ENCODE assay signal across 1 fruit fly cellular context in genomic region chr3L:680258-680657, dm6.
TF ChIP-seq lines count a peak whose summit lies in the region.

Gene CG17129, minus strand, starts transcription at chr3L:680326.

TF ChIP-seq in whole organism, embryonic, 481 proteins besides CTCF, POLR2A, EP300 and RAD21 (continued from another document and continues in another):
- TF ChIP-seq CG8290 (GFP tag; optimal IDR thresholded peaks at IDR 0.05; lab: Kevin White, UChicago) (peak; percentile 51), CG8290 (tag; optimal IDR thresholded peaks at IDR 0.05; lab: Kevin White, UChicago) (no peak), CG9797 (GFP tag; optimal IDR thresholded peaks at IDR 0.05; lab: Kevin White, UChicago) (no peak), stwl (tag; optimal IDR thresholded peaks at IDR 0.05; lab: Kevin White, UChicago) (peak; percentile 68), YL-1 (GFP tag; optimal IDR thresholded peaks at IDR 0.05; lab: Kevin White, UChicago) (peak; percentile 11), ftz-f1 (GFP tag; optimal IDR thresholded peaks at IDR 0.05; lab: Kevin White, UChicago) (no peak), Atf-2 (GFP tag; optimal IDR thresholded peaks at IDR 0.05; lab: Kevin White, UChicago) (peak; percentile 67), fd3F (GFP tag; optimal IDR thresholded peaks at IDR 0.05; lab: Kevin White, UChicago) (peak; percentile 62), Stat92E (GFP tag; optimal IDR thresholded peaks at IDR 0.05; lab: Kevin White, UChicago) (peak in 1 of 3 experiments; percentile 44), gem (tag; optimal IDR thresholded peaks at IDR 0.05; lab: Kevin White, UChicago) (peak; percentile 83), jigr1 (GFP tag; IDR thresholded peaks at IDR 0.05; lab: Robert Waterston, UW) (no peak), Gug (GFP tag; IDR thresholded peaks at IDR 0.05; lab: Robert Waterston, UW) (peak; percentile 85), D19A (tag; optimal IDR thresholded peaks at IDR 0.05; lab: Kevin White, UChicago) (peak; percentile 40), Rx (GFP tag; IDR thresholded peaks at IDR 0.05; lab: Robert Waterston, UW) (peak; percentile 53), Trl (optimal IDR thresholded peaks at IDR 0.05; lab: Kevin White, UChicago) (no peak), Trl (GFP tag; optimal IDR thresholded peaks at IDR 0.05; lab: Kevin White, UChicago) (peak; percentile 84), kni (GFP tag; optimal IDR thresholded peaks at IDR 0.05; lab: Kevin White, UChicago) (peak; percentile 62), CG8944 (GFP tag; optimal IDR thresholded peaks at IDR 0.05; lab: Kevin White, UChicago) (peak; percentile 79), eve (GFP tag; optimal IDR thresholded peaks at IDR 0.05; lab: Kevin White, UChicago) (no peak), Sox102F (GFP tag; optimal IDR thresholded peaks at IDR 0.05; lab: Kevin White, UChicago) (peak; percentile 75), dati (GFP tag; IDR thresholded peaks at IDR 0.05; lab: Robert Waterston, UW) (no peak), MESR4 (GFP tag; optimal IDR thresholded peaks at IDR 0.05; lab: Kevin White, UChicago) (peak; percentile 21), CG3065 (GFP tag; optimal IDR thresholded peaks at IDR 0.05; lab: Kevin White, UChicago) (peak; percentile 31), CHES-1-like (GFP tag; optimal IDR thresholded peaks at IDR 0.05; lab: Kevin White, UChicago) (peak; percentile 83), run (tag; optimal IDR thresholded peaks at IDR 0.05; lab: Kevin White, UChicago) (no peak), CG13296 (GFP tag; optimal IDR thresholded peaks at IDR 0.05; lab: Kevin White, UChicago) (peak; percentile 65), grau (tag; optimal IDR thresholded peaks at IDR 0.05; lab: Kevin White, UChicago) (peak; percentile 74), seq (GFP tag; IDR thresholded peaks at IDR 0.05; lab: Robert Waterston, UW) (peak; percentile 71), cwo (GFP tag; optimal IDR thresholded peaks at IDR 0.05; lab: Kevin White, UChicago) (peak; percentile 20), gro (GFP tag; optimal IDR thresholded peaks at IDR 0.05; lab: Kevin White, UChicago) (peak; percentile 91), rib (GFP tag; IDR thresholded peaks at IDR 0.05; lab: Robert Waterston, UW) (peak; percentile 43; the same call in 1 of the 2 replicates), Hmx (GFP tag; optimal IDR thresholded peaks at IDR 0.05; lab: Kevin White, UChicago) (peak; percentile 56), CG12391 (tag; optimal IDR thresholded peaks at IDR 0.05; lab: Kevin White, UChicago) (peak; percentile 84), tap (tag; optimal IDR thresholded peaks at IDR 0.05; lab: Kevin White, UChicago) (peak; percentile 53), pita (GFP tag; optimal IDR thresholded peaks at IDR 0.05; lab: Kevin White, UChicago) (no peak), mam (GFP tag; optimal IDR thresholded peaks at IDR 0.05; lab: Kevin White, UChicago) (peak; percentile 92), CG4328 (GFP tag; optimal IDR thresholded peaks at IDR 0.05; lab: Kevin White, UChicago) (peak; percentile 69), nmo (GFP tag; optimal IDR thresholded peaks at IDR 0.05; lab: Kevin White, UChicago) (peak; percentile 77), Ada2b (GFP tag; IDR thresholded peaks at IDR 0.05; lab: Robert Waterston, UW) (peak; percentile 74), hth (optimal IDR thresholded peaks at IDR 0.05; lab: Kevin White, UChicago) (no peak), CG12769 (tag; optimal IDR thresholded peaks at IDR 0.05; lab: Kevin White, UChicago) (peak; percentile 83), CG10366 (GFP tag; IDR thresholded peaks at IDR 0.05; lab: Robert Waterston, UW) (peak; percentile 67), GATAe (GFP tag; conservative IDR thresholded peaks at IDR 0.05; lab: Robert Waterston, UW) (0 out of 2 replicates have a peak, but pooled peaks have one; percentile 24), Dbx (GFP tag; IDR thresholded peaks at IDR 0.05; lab: Robert Waterston, UW) (peak; percentile 60; the same call in 2 of the 3 replicates), CG9817 (tag; optimal IDR thresholded peaks at IDR 0.05; lab: Kevin White, UChicago) (peak; percentile 68), sima (GFP tag; optimal IDR thresholded peaks at IDR 0.05; lab: Kevin White, UChicago) (peak; percentile 28), CG18011 (GFP tag; optimal IDR thresholded peaks at IDR 0.05; lab: Kevin White, UChicago) (peak; percentile 55), ewg (GFP tag; optimal IDR thresholded peaks at IDR 0.05; lab: Kevin White, UChicago) (peak; percentile 90), nom (GFP tag; optimal IDR thresholded peaks at IDR 0.05; lab: Kevin White, UChicago) (no peak), kay (GFP tag; optimal IDR thresholded peaks at IDR 0.05; lab: Kevin White, UChicago) (peak; percentile 74), lola (GFP tag; optimal IDR thresholded peaks at IDR 0.05; lab: Kevin White, UChicago) (peak in 1 of 3 experiments; percentile 76), CG9215 (GFP tag; IDR thresholded peaks at IDR 0.05; lab: Robert Waterston, UW) (peak; percentile 75), Rfx (GFP tag; IDR thresholded peaks at IDR 0.05; lab: Robert Waterston, UW) (peak; percentile 86), Adf1 (GFP tag; IDR thresholded peaks at IDR 0.05; lab: Robert Waterston, UW) (no peak), Mad (GFP tag; optimal IDR thresholded peaks at IDR 0.05; lab: Kevin White, UChicago) (peak; percentile 56), NK7.1 (GFP tag; optimal IDR thresholded peaks at IDR 0.05; lab: Kevin White, UChicago) (peak; percentile 60), CG17385 (GFP tag; optimal IDR thresholded peaks at IDR 0.05; lab: Kevin White, UChicago) (peak; percentile 58), CG18599 (GFP tag; optimal IDR thresholded peaks at IDR 0.05; lab: Kevin White, UChicago) (peak; percentile 70), ap (GFP tag; IDR thresholded peaks at IDR 0.05; lab: Robert Waterston, UW) (peak; percentile 8; the same call in 1 of the 2 replicates), Myb (GFP tag; optimal IDR thresholded peaks at IDR 0.05; lab: Kevin White, UChicago) (peak; percentile 64), CG7839 (tag; optimal IDR thresholded peaks at IDR 0.05; lab: Kevin White, UChicago) (peak; percentile 65), ci (GFP tag; IDR thresholded peaks at IDR 0.05; lab: Robert Waterston, UW) (peak; percentile 87), CG31441 (GFP tag; IDR thresholded peaks at IDR 0.05; lab: Robert Waterston, UW) (peak; percentile 68; the same call in 1 of the 2 replicates), Camta (GFP tag; optimal IDR thresholded peaks at IDR 0.05; lab: Kevin White, UChicago) (peak; percentile 74), CG18262 (tag; optimal IDR thresholded peaks at IDR 0.05; lab: Kevin White, UChicago) (peak; percentile 74), Blimp-1 (GFP tag; optimal IDR thresholded peaks at IDR 0.05; lab: Kevin White, UChicago) (peak; percentile 86), zf30C (GFP tag; optimal IDR thresholded peaks at IDR 0.05; lab: Kevin White, UChicago) (no peak), CG7786 (GFP tag; optimal IDR thresholded peaks at IDR 0.05; lab: Kevin White, UChicago) (peak; percentile 73), Meics (GFP tag; optimal IDR thresholded peaks at IDR 0.05; lab: Kevin White, UChicago) (peak; percentile 61), zen (tag; optimal IDR thresholded peaks at IDR 0.05; lab: Kevin White, UChicago) (peak; percentile 66), Nf-YB (GFP tag; optimal IDR thresholded peaks at IDR 0.05; lab: Kevin White, UChicago) (peak; percentile 31), CG10543 (GFP tag; optimal IDR thresholded peaks at IDR 0.05; lab: Kevin White, UChicago) (peak; percentile 35), CG10267 (tag; optimal IDR thresholded peaks at IDR 0.05; lab: Kevin White, UChicago) (peak; percentile 89), repo (GFP tag; optimal IDR thresholded peaks at IDR 0.05; lab: Kevin White, UChicago) (peak; percentile 31), cg (GFP tag; optimal IDR thresholded peaks at IDR 0.05; lab: Kevin White, UChicago) (no peak), Sry-β (GFP tag; optimal IDR thresholded peaks at IDR 0.05; lab: Kevin White, UChicago) (peak; percentile 66), CG13424 (tag; optimal IDR thresholded peaks at IDR 0.05; lab: Kevin White, UChicago) (peak; percentile 78), CG2120 (GFP tag; optimal IDR thresholded peaks at IDR 0.05; lab: Kevin White, UChicago) (peak; percentile 85), chm (GFP tag; IDR thresholded peaks at IDR 0.05; lab: Robert Waterston, UW) (peak; percentile 74), Atf6 (GFP tag; IDR thresholded peaks at IDR 0.05; lab: Robert Waterston, UW) (peak; percentile 67; the same call in 1 of the 2 replicates), gcm (GFP tag; optimal IDR thresholded peaks at IDR 0.05; lab: Kevin White, UChicago) (peak; percentile 58), CG6654 (GFP tag; optimal IDR thresholded peaks at IDR 0.05; lab: Kevin White, UChicago) (no peak), CG31365 (tag; optimal IDR thresholded peaks at IDR 0.05; lab: Kevin White, UChicago) (peak; percentile 16), Usf (GFP tag; optimal IDR thresholded peaks at IDR 0.05; lab: Kevin White, UChicago) (no peak), CG15601 (tag; optimal IDR thresholded peaks at IDR 0.05; lab: Kevin White, UChicago) (peak; percentile 82), CG4854 (GFP tag; optimal IDR thresholded peaks at IDR 0.05; lab: Kevin White, UChicago) (peak; percentile 74), insv (GFP tag; optimal IDR thresholded peaks at IDR 0.05; lab: Kevin White, UChicago) (peak in 1 of 2 experiments; percentile 34), NFAT (GFP tag; IDR thresholded peaks at IDR 0.05; lab: Robert Waterston, UW) (peak; percentile 64), PHDP (tag; optimal IDR thresholded peaks at IDR 0.05; lab: Kevin White, UChicago) (no peak), CG7928 (GFP tag; optimal IDR thresholded peaks at IDR 0.05; lab: Kevin White, UChicago) (peak; percentile 90), CG34422 (GFP tag; IDR thresholded peaks at IDR 0.05; lab: Robert Waterston, UW) (peak; percentile 69; the same call in 2 of the 3 replicates), CG10209 (GFP tag; optimal IDR thresholded peaks at IDR 0.05; lab: Kevin White, UChicago) (peak; percentile 56), esg (GFP tag; conservative IDR thresholded peaks at IDR 0.05; lab: Robert Waterston, UW) (peak; percentile 62), gsb (GFP tag; IDR thresholded peaks at IDR 0.05; lab: Robert Waterston, UW) (no peak), D (optimal IDR thresholded peaks at IDR 0.05; lab: Kevin White, UChicago) (no peak), D (GFP tag; optimal IDR thresholded peaks at IDR 0.05; lab: Kevin White, UChicago) (peak; percentile 38), CG12155 (GFP tag; optimal IDR thresholded peaks at IDR 0.05; lab: Kevin White, UChicago) (peak; percentile 59), wdn (GFP tag; IDR thresholded peaks at IDR 0.05; lab: Robert Waterston, UW) (no peak), CG1603 (tag; optimal IDR thresholded peaks at IDR 0.05; lab: Kevin White, UChicago) (peak; percentile 87), cas (GFP tag; IDR thresholded peaks at IDR 0.05; lab: Robert Waterston, UW) (0 out of 2 replicates have a peak, but pooled peaks have one; percentile 51), wor (GFP tag; IDR thresholded peaks at IDR 0.05; lab: Robert Waterston, UW) (peak; percentile 54; the same call in 1 of the 2 replicates), Dfd (GFP tag; optimal IDR thresholded peaks at IDR 0.05; lab: Kevin White, UChicago) (no peak), CG16779 (GFP tag; IDR thresholded peaks at IDR 0.05; lab: Robert Waterston, UW) (0 out of 2 replicates have a peak, but pooled peaks have one; percentile 48), sisA (GFP tag; IDR thresholded peaks at IDR 0.05; lab: Robert Waterston, UW) (peak; percentile 81), chinmo (GFP tag; IDR thresholded peaks at IDR 0.05; lab: Robert Waterston, UW; ENCODE audit: partially characterized antibody) (0 out of 4 replicates have a peak, but pooled peaks have one; percentile 75), Opbp (GFP tag; IDR thresholded peaks at IDR 0.05; lab: Robert Waterston, UW; ENCODE audit: partially characterized antibody) (peak; percentile 89), Drgx (GFP tag; IDR thresholded peaks at IDR 0.05; lab: Robert Waterston, UW) (peak; percentile 7; the same call in 1 of the 2 replicates), Bteb2 (GFP tag; optimal IDR thresholded peaks at IDR 0.05; lab: Kevin White, UChicago) (peak; percentile 69), exex (tag; optimal IDR thresholded peaks at IDR 0.05; lab: Kevin White, UChicago) (no peak), org-1 (GFP tag; optimal IDR thresholded peaks at IDR 0.05; lab: Kevin White, UChicago) (peak; percentile 29), Kr (GFP tag; optimal IDR thresholded peaks at IDR 0.05; lab: Kevin White, UChicago) (peak; percentile 28), CG11085 (GFP tag; IDR thresholded peaks at IDR 0.05; lab: Robert Waterston, UW) (peak; percentile 54), Lpt (GFP tag; optimal IDR thresholded peaks at IDR 0.05; lab: Kevin White, UChicago) (no peak), Pdp1 (GFP tag; optimal IDR thresholded peaks at IDR 0.05; lab: Kevin White, UChicago) (peak in 1 of 2 experiments; percentile 85), danr (GFP tag; IDR thresholded peaks at IDR 0.05; lab: Robert Waterston, UW) (no peak), H15 (GFP tag; IDR thresholded peaks at IDR 0.05; lab: Robert Waterston, UW) (peak; percentile 75), klu (GFP tag; IDR thresholded peaks at IDR 0.05; lab: Robert Waterston, UW) (peak; percentile 76; the same call in 1 of the 2 replicates), slou (GFP tag; optimal IDR thresholded peaks at IDR 0.05; lab: Kevin White, UChicago) (no peak), HmgZ (tag; optimal IDR thresholded peaks at IDR 0.05; lab: Kevin White, UChicago) (peak; percentile 81), fru (optimal IDR thresholded peaks at IDR 0.05; lab: Kevin White, UChicago) (no peak), shn (GFP tag; optimal IDR thresholded peaks at IDR 0.05; lab: Kevin White, UChicago) (peak; percentile 78), onecut (GFP tag; IDR thresholded peaks at IDR 0.05; lab: Robert Waterston, UW) (peak; percentile 46), CG10565 (GFP tag; optimal IDR thresholded peaks at IDR 0.05; lab: Kevin White, UChicago) (no peak), CG31388 (GFP tag; optimal IDR thresholded peaks at IDR 0.05; lab: Kevin White, UChicago) (no peak), CG15696 (tag; optimal IDR thresholded peaks at IDR 0.05; lab: Kevin White, UChicago) (peak; percentile 83), Asciz (GFP tag; optimal IDR thresholded peaks at IDR 0.05; lab: Kevin White, UChicago) (peak; percentile 54), CG4707 (GFP tag; optimal IDR thresholded peaks at IDR 0.05; lab: Kevin White, UChicago) (peak; percentile 30), pum (GFP tag; optimal IDR thresholded peaks at IDR 0.05; lab: Kevin White, UChicago) (peak; percentile 87), Nf-YA (GFP tag; IDR thresholded peaks at IDR 0.05; lab: Robert Waterston, UW) (no peak), Elba2 (GFP tag; optimal IDR thresholded peaks at IDR 0.05; lab: Kevin White, UChicago) (peak; percentile 48), crp (GFP tag; optimal IDR thresholded peaks at IDR 0.05; lab: Kevin White, UChicago) (peak in 1 of 2 experiments; percentile 41)
